Fruit fly (Drosophila melanogaster): ENCODE measurements around the gene JhI-21.

JhI-21 gene

DNA sequence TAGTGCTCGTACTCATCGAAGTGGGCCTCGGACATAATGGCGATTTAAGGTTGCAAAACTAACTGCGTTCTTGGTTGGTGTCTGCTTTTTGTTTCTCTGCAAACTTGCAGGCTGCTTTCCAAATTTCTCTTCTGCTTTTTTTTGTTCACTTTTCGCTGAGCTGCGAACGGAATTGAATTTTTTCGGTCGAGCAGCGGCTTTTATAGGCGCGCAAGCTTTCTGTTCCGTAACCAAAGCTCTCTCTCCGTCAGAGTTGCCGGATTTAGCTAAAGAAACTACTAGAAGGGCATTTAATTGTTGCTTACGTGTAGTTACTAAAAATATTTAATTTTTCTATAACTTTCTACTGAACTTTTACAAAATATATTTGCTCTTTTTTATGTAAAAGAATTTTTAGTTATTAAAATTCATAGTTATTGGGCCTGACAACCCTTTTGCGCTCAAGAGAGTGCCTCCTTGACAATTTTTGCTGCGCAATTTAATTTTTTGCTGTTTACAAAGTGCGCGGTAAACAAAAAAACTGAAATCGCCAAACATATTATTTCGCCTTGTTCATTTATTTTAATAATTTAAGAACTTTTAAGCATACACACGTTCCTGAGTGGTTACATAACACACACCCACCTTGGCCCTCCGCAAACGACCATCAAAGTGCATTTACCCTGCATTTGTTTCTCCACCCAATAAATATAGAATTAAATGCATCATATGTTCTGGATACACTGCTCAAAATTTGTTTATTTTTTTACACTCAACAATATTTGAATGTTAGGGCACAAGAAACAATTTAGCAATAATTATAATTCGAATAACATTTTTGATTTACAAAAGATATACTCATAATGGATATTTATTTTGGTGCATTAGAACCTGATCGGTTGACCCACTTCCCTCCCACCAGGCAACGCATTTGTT is 9.6 kb downstream of the JhI-21 start, which contains the start of gene CG6770:
CG6770 (minus strand) TSS at position 178 of the 915 bp plus-strand sequence.
- TF ChIP-seq salr (GFP tag; optimal IDR thresholded peaks at IDR 0.05) (peak; percentile 28 to 76), CG8319 (GFP tag; optimal IDR thresholded peaks at IDR 0.05) (peak; percentile 54), CG11294 (GFP tag; IDR thresholded peaks at IDR 0.05) (peak; percentile 76), achi (GFP tag; optimal IDR thresholded peaks at IDR 0.05) (peak; percentile 88), CG6808 (GFP tag; optimal IDR thresholded peaks at IDR 0.05) (peak; percentile 88), CG8632 (GFP tag; optimal IDR thresholded peaks at IDR 0.05) (peak; percentile 88), fkh (GFP tag; optimal IDR thresholded peaks at IDR 0.05) (peak; percentile 74), net (GFP tag; optimal IDR thresholded peaks at IDR 0.05) (peak; percentile 72), CG34406 (GFP tag; optimal IDR thresholded peaks at IDR 0.05) (peak; percentile 89), CG6163 (GFP tag; IDR thresholded peaks at IDR 0.05) (peak; percentile 91), CG9139 (GFP tag; optimal IDR thresholded peaks at IDR 0.05) (peak; percentile 72), Blimp-1 (GFP tag; optimal IDR thresholded peaks at IDR 0.05) (peak; percentile 75), Eip93F (GFP tag; optimal IDR thresholded peaks at IDR 0.05) (peak; percentile 94), CG1621 (tag; optimal IDR thresholded peaks at IDR 0.05) (peak; percentile 64), CG10669 (GFP tag; optimal IDR thresholded peaks at IDR 0.05) (peak; percentile 80), CG7368 (GFP tag; optimal IDR thresholded peaks at IDR 0.05) (peak; percentile 66), CG6276 (GFP tag; optimal IDR thresholded peaks at IDR 0.05) (peak; percentile 81), Hr39 (GFP tag; optimal IDR thresholded peaks at IDR 0.05) (peak; percentile 71), cyc (GFP tag; optimal IDR thresholded peaks at IDR 0.05) (peak; percentile 80), Met (GFP tag; optimal IDR thresholded peaks at IDR 0.05) (peak; percentile 91), esn (GFP tag; optimal IDR thresholded peaks at IDR 0.05) (peak; percentile 93), CG6854 (GFP tag; optimal IDR thresholded peaks at IDR 0.05) (peak; percentile 31), OdsH (GFP tag; optimal IDR thresholded peaks at IDR 0.05) (peak; percentile 87), Sox15 (GFP tag; optimal IDR thresholded peaks at IDR 0.05) (peak; percentile 61), Gug (GFP tag; IDR thresholded peaks at IDR 0.05) (peak; percentile 76), Hr38 (GFP tag; optimal IDR thresholded peaks at IDR 0.05) (no peak), dsx (GFP tag; optimal IDR thresholded peaks at IDR 0.05; ENCODE audit: poor library complexity, severe bottlenecking) (peak; percentile 83), Eip75B (GFP tag; optimal IDR thresholded peaks at IDR 0.05) (peak; percentile 85), lz (GFP tag; optimal IDR thresholded peaks at IDR 0.05) (peak; percentile 90), CG11762 (GFP tag; optimal IDR thresholded peaks at IDR 0.05; ENCODE audit: insufficient read depth) (peak; percentile 79), Eip78C (GFP tag) (peak; percentile 97), CG6792 (GFP tag; optimal IDR thresholded peaks at IDR 0.05) (peak; percentile 93), Ets21C (GFP tag; optimal IDR thresholded peaks at IDR 0.05) (peak; percentile 79), CG31627 (GFP tag; optimal IDR thresholded peaks at IDR 0.05) (peak; percentile 82), pdm3 (GFP tag; optimal IDR thresholded peaks at IDR 0.05) (peak; percentile 87), CG4318 (GFP tag; optimal IDR thresholded peaks at IDR 0.05) (peak; percentile 38), CG3919 (GFP tag; optimal IDR thresholded peaks at IDR 0.05) (peak; percentile 87), eg (GFP tag; IDR thresholded peaks at IDR 0.05) (peak; percentile 95), svp (GFP tag) (peak; percentile 94), CG10631 (GFP tag; optimal IDR thresholded peaks at IDR 0.05) (peak; percentile 74), Lpt (GFP tag; optimal IDR thresholded peaks at IDR 0.05) (peak; percentile 43), ss (GFP tag; optimal IDR thresholded peaks at IDR 0.05) (peak; percentile 81 to 87), CG15336 (GFP tag; IDR thresholded peaks at IDR 0.05) (peak; percentile 92), Ets96B (tag; optimal IDR thresholded peaks at IDR 0.05) (peak; percentile 85), CG32006 (GFP tag; optimal IDR thresholded peaks at IDR 0.05) (peak; percentile 83), topi (GFP tag; optimal IDR thresholded peaks at IDR 0.05) (peak; percentile 87), fd59A (GFP tag; optimal IDR thresholded peaks at IDR 0.05) (peak; percentile 78), Hr4 (GFP tag; optimal IDR thresholded peaks at IDR 0.05) (peak; percentile 85), Smox (GFP tag; optimal IDR thresholded peaks at IDR 0.05) (peak; percentile 92), CG11902 (GFP tag; optimal IDR thresholded peaks at IDR 0.05) (peak; percentile 63)
